Fruit fly (Drosophila melanogaster) whole organism, embryonic: ENCODE data around the gene CG43321.

Experiments
- Ada2b ChIP-seq: fragments of 200-800 bp; sonication (Bioruptor generic); IDR thresholded peaks from 2 replicates; pipeline ENCODE4 v1.3.6; 2022; ENCODE audit warnings: missing biosample characterization, missing genetic modification characterization
- CG1024 ChIP-seq: fragments of 200-800 bp; sonication (Bioruptor generic); IDR thresholded peaks from 2 replicates; pipeline ENCODE4 v1.3.6; 2022; ENCODE audit warnings: missing biosample characterization, missing genetic modification characterization
- CG10431 ChIP-seq: fragments of 200-800 bp; sonication (Bioruptor generic); optimal IDR thresholded peaks from 3 replicates; lab custom pipeline; 2018; ENCODE audit warnings: missing biosample characterization, mild to moderate bottlenecking, missing genetic modification characterization
- CG11247 ChIP-seq: fragments of 200-800 bp; sonication (Bioruptor generic); IDR thresholded peaks from 2 replicates; pipeline ENCODE4 v1.3.6; 2022; ENCODE audit warnings: missing biosample characterization, missing genetic modification characterization
- CG11560 ChIP-seq: fragments of 200-800 bp; sonication (Bioruptor generic); IDR thresholded peaks from 3 replicates; pipeline ENCODE4 v1.3.6; 2022; ENCODE audit warnings: missing biosample characterization, missing genetic modification characterization
- CG12071 ChIP-seq: fragments of 200-800 bp; sonication (Bioruptor generic); optimal IDR thresholded peaks from 3 replicates; lab custom pipeline; 2018; ENCODE audit warnings: missing biosample characterization, mild to moderate bottlenecking, missing genetic modification characterization
- CG12104 ChIP-seq: fragments of 200-800 bp; sonication (Bioruptor generic); optimal IDR thresholded peaks from 3 replicates; lab custom pipeline; 2016; ENCODE audit warnings: missing biosample characterization, missing genetic modification characterization
- CG15479 ChIP-seq: fragments of 200-800 bp; sonication (Bioruptor generic); optimal IDR thresholded peaks from 3 replicates; lab custom pipeline; 2019; ENCODE audit warnings: missing biosample characterization, mild to moderate bottlenecking, missing genetic modification characterization, moderate library complexity
- CG15601 ChIP-seq: fragments of 200-800 bp; sonication (Bioruptor generic); optimal IDR thresholded peaks from 3 replicates; lab custom pipeline; 2019; ENCODE audit warnings: missing biosample characterization, mild to moderate bottlenecking, missing genetic modification characterization, moderate library complexity
- CG17385 ChIP-seq: fragments of 200-800 bp; sonication (Bioruptor generic); optimal IDR thresholded peaks from 3 replicates; lab custom pipeline; 2018; ENCODE audit warnings: missing biosample characterization, mild to moderate bottlenecking, missing genetic modification characterization
- CG17612 ChIP-seq: fragments of 200-800 bp; sonication (Bioruptor generic); IDR thresholded peaks from 2 replicates; pipeline ENCODE4 v1.3.6; 2022; ENCODE audit warnings: missing biosample characterization, missing genetic modification characterization
- CG17829 ChIP-seq: fragments of 200-800 bp; optimal IDR thresholded peaks from 2 replicates; lab custom pipeline; 2019; ENCODE audit warnings: missing biosample characterization, mild to moderate bottlenecking, missing genetic modification characterization, moderate library complexity
- CG18764 ChIP-seq: fragments of 200-800 bp; sonication (Bioruptor generic); optimal IDR thresholded peaks from 3 replicates; lab custom pipeline; 2016; ENCODE audit warnings: missing biosample characterization, missing genetic modification characterization
- CG2202 ChIP-seq: fragments of 200-800 bp; sonication (Bioruptor generic); optimal IDR thresholded peaks from 2 replicates; lab custom pipeline; 2018; ENCODE audit warnings: missing biosample characterization, mild to moderate bottlenecking, missing genetic modification characterization
- CG3065 ChIP-seq: fragments of 200-800 bp; sonication (Bioruptor generic); optimal IDR thresholded peaks from 2 replicates; lab custom pipeline; 2016; ENCODE audit warnings: missing biosample characterization, missing genetic modification characterization
- CG3407 ChIP-seq: fragments of 200-800 bp; sonication (Bioruptor generic); optimal IDR thresholded peaks from 2 replicates; lab custom pipeline; 2018; ENCODE audit warnings: missing biosample characterization, mild to moderate bottlenecking, missing genetic modification characterization
- CG34224 ChIP-seq: fragments of 200-800 bp; sonication (Bioruptor generic); IDR thresholded peaks from 3 replicates; pipeline ENCODE4 v1.3.6; 2022; ENCODE audit warnings: missing biosample characterization, missing genetic modification characterization; ENCODE audit not compliant: partially characterized antibody
- CG6683 ChIP-seq: fragments of 200-800 bp; sonication (Bioruptor generic); optimal IDR thresholded peaks from 2 replicates; lab custom pipeline; 2017; ENCODE audit warnings: missing biosample characterization, mild to moderate bottlenecking, missing genetic modification characterization, missing genetic modification reagents
- CkIIα-i1 ChIP-seq: fragments of 200-800 bp; sonication (Bioruptor generic); IDR thresholded peaks from 2 replicates; pipeline ENCODE4 v1.3.6; 2022; ENCODE audit warnings: missing biosample characterization, missing genetic modification characterization
- CoRest ChIP-seq: fragments of 200-800 bp; sonication (Bioruptor generic); optimal IDR thresholded peaks from 3 replicates; lab custom pipeline; 2018; ENCODE audit warnings: missing biosample characterization, mild to moderate bottlenecking, missing genetic modification characterization, moderate library complexity
- D19B ChIP-seq: fragments of 200-800 bp; sonication (Bioruptor generic); optimal IDR thresholded peaks from 2 replicates; lab custom pipeline; 2017; ENCODE audit warnings: missing biosample characterization, mild to moderate bottlenecking, missing genetic modification characterization
- Dek ChIP-seq: fragments of 200-800 bp; sonication (Bioruptor generic); optimal IDR thresholded peaks from 3 replicates; lab custom pipeline; 2019; ENCODE audit warnings: missing biosample characterization, mild to moderate bottlenecking, missing genetic modification characterization, moderate library complexity
- Dip2 ChIP-seq: fragments of 200-800 bp; sonication (Bioruptor generic); IDR thresholded peaks from 2 replicates; pipeline ENCODE4 v1.3.6; 2022; ENCODE audit warnings: missing biosample characterization, missing genetic modification characterization
- Ets65A ChIP-seq: fragments of 200-800 bp; sonication (Bioruptor generic); peaks from one replicate; lab custom pipeline; 2016; ENCODE audit warnings: missing biosample characterization, missing genetic modification characterization
- GATAe ChIP-seq: fragments of 200-800 bp; sonication (Bioruptor generic); conservative IDR thresholded peaks from 2 replicates; pipeline ENCODE4 v1.3.6; 2022; ENCODE audit warnings: missing biosample characterization, missing genetic modification characterization
- Hmr ChIP-seq: fragments of 200-800 bp; sonication (Bioruptor generic); optimal IDR thresholded peaks from 3 replicates; lab custom pipeline; 2017; ENCODE audit warnings: mild to moderate bottlenecking, missing biosample characterization, missing genetic modification reagents, missing genetic modification characterization
- Med ChIP-seq: fragments of 200-800 bp; sonication (Bioruptor generic); peaks from one replicate; lab custom pipeline; 2016; ENCODE audit warnings: missing biosample characterization, missing genetic modification characterization, mild to moderate bottlenecking, inconsistent platforms, moderate library complexity
- Tbp ChIP-seq: fragments of >200 bp; optimal IDR thresholded peaks from 2 replicates; lab custom pipeline; 2018; ENCODE audit warnings: missing biosample characterization, missing genetic modification characterization
- Usf ChIP-seq: fragments of 200-800 bp; sonication (Bioruptor generic); optimal IDR thresholded peaks from 2 replicates; lab custom pipeline; 2017; ENCODE audit warnings: missing genotype, missing biosample characterization, missing genetic modification characterization
- Xrp1 ChIP-seq: fragments of 200-800 bp; sonication (Bioruptor generic); IDR thresholded peaks from 2 replicates; pipeline ENCODE4 v1.3.6; 2022; ENCODE audit warnings: missing biosample characterization, missing genetic modification characterization
- abd-A ChIP-seq: fragments of 200-800 bp; sonication (Bioruptor generic); optimal IDR thresholded peaks from 3 replicates; lab custom pipeline; 2019; ENCODE audit warnings: missing biosample characterization, mild to moderate bottlenecking, missing genetic modification characterization, moderate library complexity
- ara ChIP-seq: fragments of 200-800 bp; sonication (Bioruptor generic); IDR thresholded peaks from 2 replicates; pipeline ENCODE4 v1.3.6; 2022; ENCODE audit warnings: missing biosample characterization, missing genetic modification characterization
- ash1 ChIP-seq: fragments of 200-800 bp; sonication (Bioruptor generic); optimal IDR thresholded peaks from 2 replicates; lab custom pipeline; 2018; ENCODE audit warnings: missing biosample characterization, mild to moderate bottlenecking, missing genetic modification characterization
- bowl ChIP-seq: fragments of 200-800 bp; sonication (Bioruptor generic); IDR thresholded peaks from 2 replicates; pipeline ENCODE4 v1.3.6; 2022; ENCODE audit warnings: missing biosample characterization, missing genetic modification characterization
- ci ChIP-seq: fragments of 200-800 bp; sonication (Bioruptor generic); IDR thresholded peaks from 3 replicates; pipeline ENCODE4 v1.3.6; 2022; ENCODE audit warnings: missing biosample characterization, missing genetic modification characterization
- danr ChIP-seq: fragments of 200-800 bp; sonication (Bioruptor generic); IDR thresholded peaks from 2 replicates; pipeline ENCODE4 v1.3.6; 2022; ENCODE audit warnings: missing biosample characterization, missing genetic modification characterization
- dmrt11E ChIP-seq: fragments of 200-800 bp; sonication (Bioruptor generic); optimal IDR thresholded peaks from 3 replicates; lab custom pipeline; 2018; ENCODE audit warnings: missing biosample characterization, mild to moderate bottlenecking, missing genetic modification characterization, moderate library complexity
- dpn ChIP-seq, 2 experiments: fragments of 200-800 bp; sonication (Bioruptor generic); optimal IDR thresholded peaks; 3 replicates each; lab custom pipeline; 2016; ENCODE audit warnings: missing biosample characterization in 2 of 2, missing genetic modification characterization in 2 of 2
- esg ChIP-seq: fragments of 200-800 bp; sonication (Bioruptor generic); conservative IDR thresholded peaks from 2 replicates; pipeline ENCODE4 v1.3.6; 2022; ENCODE audit warnings: missing biosample characterization, missing genetic modification characterization
- fd64A ChIP-seq: fragments of 200-800 bp; sonication (Bioruptor generic); optimal IDR thresholded peaks from 3 replicates; lab custom pipeline; 2018; ENCODE audit warnings: missing biosample characterization, mild to moderate bottlenecking, missing genetic modification characterization
- gro ChIP-seq: fragments of 200-800 bp; sonication (Bioruptor generic); optimal IDR thresholded peaks from 2 replicates; lab custom pipeline; 2016; ENCODE audit warnings: missing biosample characterization, missing genetic modification characterization
- inv ChIP-seq: fragments of 200-800 bp; sonication (Bioruptor generic); IDR thresholded peaks from 2 replicates; pipeline ENCODE4 v1.3.6; 2022; ENCODE audit warnings: missing biosample characterization, missing genetic modification characterization; ENCODE audit not compliant: partially characterized antibody
- klu ChIP-seq: fragments of 200-800 bp; sonication (Bioruptor generic); IDR thresholded peaks from 2 replicates; pipeline ENCODE4 v1.3.6; 2022; ENCODE audit warnings: missing biosample characterization, missing genetic modification characterization
- lab ChIP-seq: fragments of 200-800 bp; sonication (Bioruptor generic); optimal IDR thresholded peaks from 3 replicates; lab custom pipeline; 2017; ENCODE audit warnings: missing biosample characterization, missing genetic modification characterization, mild to moderate bottlenecking, moderate library complexity, missing genetic modification reagents
- nerfin-1 ChIP-seq: fragments of 200-800 bp; sonication (Bioruptor generic); optimal IDR thresholded peaks from 3 replicates; lab custom pipeline; 2019; ENCODE audit warnings: missing biosample characterization, mild to moderate bottlenecking, missing genetic modification characterization, moderate library complexity
- nom ChIP-seq: fragments of 200-800 bp; sonication (Bioruptor generic); optimal IDR thresholded peaks from 2 replicates; lab custom pipeline; 2017; ENCODE audit warnings: missing biosample characterization, missing genetic modification characterization, mild to moderate bottlenecking, moderate library complexity, missing genetic modification reagents
- odd ChIP-seq: fragments of 200-800 bp; sonication (Bioruptor generic); optimal IDR thresholded peaks from 2 replicates; lab custom pipeline; 2017; ENCODE audit warnings: missing biosample characterization, mild to moderate bottlenecking, missing genetic modification characterization
- pzg ChIP-seq: fragments of 200-800 bp; sonication (Bioruptor generic); optimal IDR thresholded peaks from 3 replicates; lab custom pipeline; 2018; ENCODE audit warnings: missing biosample characterization, mild to moderate bottlenecking, missing genetic modification characterization, moderate library complexity
- salm ChIP-seq: fragments of 200-800 bp; sonication (Bioruptor generic); optimal IDR thresholded peaks from 2 replicates; lab custom pipeline; 2018; ENCODE audit warnings: missing biosample characterization, mild to moderate bottlenecking, missing genetic modification characterization
- so ChIP-seq: fragments of 200-800 bp; sonication (Bioruptor generic); IDR thresholded peaks from 3 replicates; pipeline ENCODE4 v1.3.6; 2022; ENCODE audit warnings: missing biosample characterization, missing genetic modification characterization
- sug ChIP-seq: fragments of 200-800 bp; optimal IDR thresholded peaks from 2 replicates; lab custom pipeline; 2019; ENCODE audit warnings: missing biosample characterization, mild to moderate bottlenecking, missing genetic modification characterization, moderate library complexity
- zen2 ChIP-seq: fragments of 200-800 bp; sonication (Bioruptor generic); IDR thresholded peaks from 3 replicates; pipeline ENCODE4 v1.3.6; 2022; ENCODE audit warnings: missing biosample characterization, missing genetic modification characterization; ENCODE audit not compliant: partially characterized antibody

The CG43321 gene

DNA sequence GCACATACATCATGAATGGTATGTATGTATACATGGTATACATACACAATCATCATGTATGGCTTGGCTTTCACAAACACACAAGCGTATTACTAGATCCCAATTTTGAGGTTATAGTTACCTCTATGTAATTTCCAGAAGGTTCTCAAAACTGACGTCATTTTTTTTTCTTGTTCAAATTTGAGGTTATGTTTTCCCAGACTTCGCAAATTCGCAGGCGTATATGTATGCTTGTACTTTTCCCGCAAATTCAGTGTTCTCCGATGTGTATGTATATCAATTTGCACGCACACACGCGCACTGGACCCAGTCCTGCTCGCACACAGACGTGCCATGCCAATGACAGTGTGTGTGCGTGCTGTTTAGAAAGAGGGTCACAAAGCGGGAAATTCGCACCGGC is 45.8 kb upstream of the CG43321 start (continued):
- peak; percentile 71 for TF ChIP-seq CG15479 (GFP tag; lab: Kevin White, UChicago)
- no peak for TF ChIP-seq inv (GFP tag; lab: Robert Waterston, UW)
- TF ChIP-seq nerfin-1 (tag; lab: Kevin White, UChicago) = peak; percentile 7
- TF ChIP-seq ash1 (GFP tag; lab: Kevin White, UChicago) = no peak
- TF ChIP-seq CkIIα-i1 (GFP tag; lab: Robert Waterston, UW) = no peak
- TF ChIP-seq dmrt11E = no peak
- no peak for TF ChIP-seq CG17612 (GFP tag; lab: Robert Waterston, UW)
- no peak for TF ChIP-seq fd64A
- TF ChIP-seq Usf (GFP tag; lab: Kevin White, UChicago) = no peak
- peak; percentile 43 for TF ChIP-seq Med (GFP tag; lab: Kevin White, UChicago)
- TF ChIP-seq D19B (GFP tag; lab: Kevin White, UChicago) = no peak
- no peak for TF ChIP-seq gro (GFP tag; lab: Kevin White, UChicago)
- no peak for TF ChIP-seq zen2 (GFP tag; lab: Robert Waterston, UW)
- TF ChIP-seq abd-A = no peak
- peak; percentile 26; the same call in 1 of the 3 replicates for TF ChIP-seq CG34224 (GFP tag; lab: Robert Waterston, UW)
- TF ChIP-seq so (GFP tag; lab: Robert Waterston, UW) = no peak
- no peak for TF ChIP-seq CG11560
- no peak for TF ChIP-seq Dip2
- TF ChIP-seq Hmr (GFP tag; lab: Kevin White, UChicago) = no peak
- TF ChIP-seq CG2202 (tag; lab: Kevin White, UChicago) = no peak
- no peak for TF ChIP-seq esg (GFP tag; lab: Robert Waterston, UW)
- peak; percentile 55 for TF ChIP-seq nom (GFP tag; lab: Kevin White, UChicago)
- TF ChIP-seq Xrp1 (GFP tag; lab: Robert Waterston, UW) = no peak
- TF ChIP-seq sug (tag; lab: Kevin White, UChicago) = peak; percentile 5
- no peak for TF ChIP-seq Dek (tag; lab: Kevin White, UChicago)
- TF ChIP-seq odd = no peak
- TF ChIP-seq CG12071 = no peak
- TF ChIP-seq CG3407 (GFP tag; lab: Kevin White, UChicago) = no peak
- no peak for TF ChIP-seq CG11247 (GFP tag; lab: Robert Waterston, UW)
- TF ChIP-seq pzg (GFP tag; lab: Kevin White, UChicago) = peak; percentile 10
- no peak for TF ChIP-seq CG6683 (GFP tag; lab: Kevin White, UChicago)
- TF ChIP-seq CG3065 (GFP tag; lab: Kevin White, UChicago) = no peak
- TF ChIP-seq CG17385 (GFP tag; lab: Kevin White, UChicago) = no peak
- TF ChIP-seq CG10431 (GFP tag; lab: Kevin White, UChicago) = peak; percentile 100
- TF ChIP-seq ara (GFP tag; lab: Robert Waterston, UW) = no peak
- no peak for TF ChIP-seq danr (GFP tag; lab: Robert Waterston, UW)
- no peak for TF ChIP-seq klu (GFP tag; lab: Robert Waterston, UW)
- TF ChIP-seq CoRest (tag; lab: Kevin White, UChicago) = no peak
- no peak for TF ChIP-seq lab (GFP tag; lab: Kevin White, UChicago)
- no peak for TF ChIP-seq ci (GFP tag; lab: Robert Waterston, UW)
- TF ChIP-seq Tbp (GFP tag; lab: Kevin White, UChicago) = no peak
- TF ChIP-seq bowl (GFP tag; lab: Robert Waterston, UW) = no peak
- TF ChIP-seq CG18764 (GFP tag; lab: Kevin White, UChicago) = no peak
- TF ChIP-seq CG17829 = no peak
- no peak for TF ChIP-seq Ada2b (GFP tag; lab: Robert Waterston, UW)
- no peak for TF ChIP-seq CG1024 (GFP tag; lab: Robert Waterston, UW)
- TF ChIP-seq Ets65A (GFP tag; lab: Kevin White, UChicago) = no peak
- TF ChIP-seq CG15601 = no peak
- no peak for TF ChIP-seq GATAe (GFP tag; lab: Robert Waterston, UW)
- TF ChIP-seq salm = no peak
- no peak for TF ChIP-seq CG12104 (GFP tag; lab: Kevin White, UChicago)
- no peak for TF ChIP-seq dpn (GFP tag; optimal IDR thresholded peaks at IDR 0.05; lab: Kevin White, UChicago)
